Worm (Caenorhabditis elegans): ENCODE measurements around the gene R13A5.10.

The R13A5.10 gene

DNA sequence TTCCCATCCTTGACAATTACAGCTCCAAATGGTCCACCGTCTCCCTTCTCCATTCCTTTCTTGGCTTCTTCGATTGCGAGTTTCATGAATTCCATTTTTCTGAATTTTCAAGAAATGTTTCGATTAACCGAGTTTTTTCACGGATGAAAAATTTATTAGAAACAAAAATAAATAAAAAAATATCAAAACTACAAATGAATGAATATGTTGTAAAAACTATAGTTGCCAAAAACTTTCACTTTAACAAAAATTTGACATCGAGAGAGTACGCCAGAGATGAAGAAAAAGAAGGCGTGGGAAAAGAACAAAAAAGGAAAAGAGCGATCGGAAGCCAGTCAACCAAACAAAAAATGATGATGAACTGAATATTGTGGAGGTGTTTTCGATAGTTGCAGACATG is at the start of gene R13A5.10:
R13A5.10 (minus strand) TSS at position 101 of the 400 bp plus-strand sequence.
- TF ChIP-seq ama-1 (optimal IDR thresholded peaks at IDR 0.05): no peak
- TF ChIP-seq lin-13 (GFP tag; optimal IDR thresholded peaks at IDR 0.05): no peak

DNA sequence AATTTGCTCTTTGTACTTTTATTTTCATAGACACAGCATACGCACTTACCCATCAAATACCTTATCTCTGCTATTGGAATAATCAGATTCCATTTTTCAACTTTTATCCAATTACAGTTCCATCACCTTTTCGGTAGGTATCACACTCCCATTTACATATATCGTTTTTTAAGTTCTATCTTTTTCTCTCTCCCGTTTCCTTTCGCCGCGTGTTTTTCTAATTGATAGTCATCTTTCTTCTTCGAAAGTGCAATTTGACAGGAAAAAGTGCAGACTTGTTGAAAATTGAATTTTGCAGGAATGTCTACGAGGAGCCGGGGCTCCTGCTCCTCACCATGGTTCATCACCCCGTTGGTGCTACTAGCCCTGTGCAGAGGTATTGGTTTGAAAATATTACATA is 42.3 kb upstream of the R13A5.10 start, which contains the start of gene fbn-1:
fbn-1 (plus strand) TSS at position 301 of the 400 bp plus-strand sequence.
- TF ChIP-seq lsy-2 (tag; optimal IDR thresholded peaks at IDR 0.05) (no peak), egl-27 (tag; optimal IDR thresholded peaks at IDR 0.05) (no peak), ama-1 (optimal IDR thresholded peaks at IDR 0.05) (no peak), fos-1 (tag; optimal IDR thresholded peaks at IDR 0.05) (no peak), unc-55 (GFP tag; optimal IDR thresholded peaks at IDR 0.05) (no peak), lin-39 (tag; optimal IDR thresholded peaks at IDR 0.05) (no peak), unc-62 (GFP tag; optimal IDR thresholded peaks at IDR 0.05) (no peak)

DNA sequence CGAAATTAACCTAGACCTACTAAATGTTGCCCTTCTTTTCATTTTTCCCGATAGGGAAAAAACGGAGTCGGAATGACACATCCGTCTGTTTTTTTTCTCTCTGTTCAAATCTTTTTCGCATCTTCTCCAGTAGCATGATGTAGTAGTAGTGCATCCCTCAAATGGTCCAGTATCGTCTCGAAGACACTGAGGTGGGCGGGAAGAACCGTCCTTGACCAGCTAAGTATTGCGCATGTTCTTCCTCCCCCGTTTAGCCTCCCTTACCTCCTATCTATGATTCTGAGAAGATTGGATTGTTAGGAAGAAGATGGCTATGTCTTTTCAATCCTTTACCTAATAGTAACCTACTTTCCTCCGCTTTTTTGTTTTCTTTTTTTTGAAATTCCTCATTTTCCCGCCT is 40.1 kb upstream of the R13A5.10 start:
- TF ChIP-seq nhr-25 (tag; optimal IDR thresholded peaks at IDR 0.05) (no peak), lin-13 (GFP tag; optimal IDR thresholded peaks at IDR 0.05) (no peak), Y55F3AM.14 (GFP tag; optimal IDR thresholded peaks at IDR 0.05) (no peak), elt-1 (tag; optimal IDR thresholded peaks at IDR 0.05) (no peak), unc-39 (tag; optimal IDR thresholded peaks at IDR 0.05) (no peak), ztf-4 (tag; optimal IDR thresholded peaks at IDR 0.05) (no peak), sma-9 (GFP tag; optimal IDR thresholded peaks at IDR 0.05) (peak; percentile 47), sma-9 (tag; optimal IDR thresholded peaks at IDR 0.05) (no peak), fos-1 (tag; optimal IDR thresholded peaks at IDR 0.05) (peak; percentile 41), lin-39 (tag; optimal IDR thresholded peaks at IDR 0.05) (no peak), sma-3 (GFP tag; optimal IDR thresholded peaks at IDR 0.05) (peak; percentile 20), mab-5 (tag; optimal IDR thresholded peaks at IDR 0.05) (no peak)

DNA sequence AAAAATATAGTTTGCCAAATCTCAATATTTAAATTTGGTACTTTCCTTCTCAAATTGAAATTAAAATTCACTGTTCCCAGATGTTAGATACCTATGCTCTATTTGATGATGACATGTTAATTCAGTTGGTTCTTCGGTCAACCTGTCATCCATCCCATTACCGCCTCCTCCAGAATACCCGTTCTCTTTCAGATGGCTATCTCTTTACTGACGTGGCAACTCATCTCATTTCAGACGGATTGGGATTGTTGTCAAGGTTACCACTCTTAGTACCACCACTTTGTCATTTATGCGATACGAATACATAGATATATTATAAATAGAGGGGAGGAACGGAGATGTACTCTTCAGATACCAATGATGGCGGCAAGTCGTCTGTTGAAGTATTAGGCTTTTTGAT is 38.6 kb upstream of the R13A5.10 start:
- TF ChIP-seq elt-1 (tag; optimal IDR thresholded peaks at IDR 0.05) (no peak), mbf-1 (tag; optimal IDR thresholded peaks at IDR 0.05) (no peak), unc-62 (GFP tag; optimal IDR thresholded peaks at IDR 0.05) (no peak), sem-4 (tag; optimal IDR thresholded peaks at IDR 0.05) (no peak), ztf-1 (GFP tag; conservative IDR thresholded peaks at IDR 0.05) (no peak), aly-2 (tag; optimal IDR thresholded peaks at IDR 0.05) (no peak), nhr-21 (tag; optimal IDR thresholded peaks at IDR 0.05) (no peak), ceh-16 (tag; optimal IDR thresholded peaks at IDR 0.05) (no peak), gmeb-1 (tag; optimal IDR thresholded peaks at IDR 0.05) (no peak), dmd-4 (tag; optimal IDR thresholded peaks at IDR 0.05) (no peak), unc-55 (GFP tag; optimal IDR thresholded peaks at IDR 0.05) (no peak), peb-1 (tag; optimal IDR thresholded peaks at IDR 0.05) (no peak), ztf-4 (tag; optimal IDR thresholded peaks at IDR 0.05) (no peak), blmp-1 (tag; optimal IDR thresholded peaks at IDR 0.05; ENCODE audit: insufficient read depth) (no peak), C34F6.9 (tag; optimal IDR thresholded peaks at IDR 0.05) (no peak), nhr-6 (tag; optimal IDR thresholded peaks at IDR 0.05) (no peak)

DNA sequence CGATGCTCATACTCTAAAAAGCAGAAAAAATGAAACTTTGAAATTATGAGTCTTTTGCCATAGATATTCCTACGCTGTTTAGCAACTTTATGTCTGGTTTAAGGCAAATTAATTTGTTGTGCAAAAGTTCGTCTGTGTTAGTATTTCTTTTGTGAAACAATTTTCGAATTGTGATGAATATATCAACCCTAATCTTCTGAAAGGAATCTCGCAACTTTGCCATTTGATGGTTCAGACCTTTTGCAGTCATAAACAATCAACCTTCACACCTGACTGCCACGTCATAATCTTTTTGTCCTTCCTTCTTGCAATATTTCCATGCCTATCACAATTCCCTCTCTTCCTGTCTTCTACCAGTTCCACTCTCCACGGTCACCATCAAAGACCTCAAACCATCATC is 37.1 kb upstream of the R13A5.10 start:
- no peak for TF ChIP-seq crh-2 (tag; optimal IDR thresholded peaks at IDR 0.05)
- TF ChIP-seq alr-1 (tag; optimal IDR thresholded peaks at IDR 0.05): no peak
- no peak for TF ChIP-seq ceh-16 (tag; optimal IDR thresholded peaks at IDR 0.05)
- no peak for TF ChIP-seq Y55F3AM.14 (GFP tag; optimal IDR thresholded peaks at IDR 0.05)

DNA sequence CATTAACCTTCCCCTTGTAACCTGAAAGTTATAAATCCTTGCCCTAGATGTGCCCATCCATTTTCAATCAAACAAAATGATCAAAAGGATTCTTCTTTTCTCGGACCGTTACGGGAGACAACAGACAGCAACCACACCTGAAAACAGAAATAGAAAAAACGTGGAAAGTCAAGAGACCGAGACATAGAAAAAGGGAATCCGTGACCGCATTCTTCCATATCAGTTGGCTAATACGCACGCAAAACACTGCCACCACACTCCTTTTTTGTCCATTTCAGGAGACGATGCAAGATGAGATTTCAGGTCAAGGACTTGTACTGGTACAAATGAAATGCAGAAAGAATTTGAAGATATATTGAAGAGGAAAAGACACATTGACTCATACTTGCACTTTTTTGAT is 35.5 kb upstream of the R13A5.10 start:
- TF ChIP-seq sma-3 (GFP tag; optimal IDR thresholded peaks at IDR 0.05): peak; percentile 26
- TF ChIP-seq fos-1 (tag; optimal IDR thresholded peaks at IDR 0.05): peak; percentile 5
- TF ChIP-seq dmd-4 (tag; optimal IDR thresholded peaks at IDR 0.05): no peak
- no peak for TF ChIP-seq nhr-6 (tag; optimal IDR thresholded peaks at IDR 0.05)
- TF ChIP-seq snpc-4 (tag; optimal IDR thresholded peaks at IDR 0.05): no peak
- TF ChIP-seq R02D3.7 (tag; optimal IDR thresholded peaks at IDR 0.05): no peak
- no peak for TF ChIP-seq lin-13 (GFP tag; optimal IDR thresholded peaks at IDR 0.05)
- no peak for TF ChIP-seq ztf-1 (GFP tag; conservative IDR thresholded peaks at IDR 0.05)
- TF ChIP-seq mdl-1 (tag; optimal IDR thresholded peaks at IDR 0.05): no peak
- no peak for TF ChIP-seq nhr-237 (tag; optimal IDR thresholded peaks at IDR 0.05)
- no peak for TF ChIP-seq C34F6.9 (tag; optimal IDR thresholded peaks at IDR 0.05)
- peak; percentile 8 for TF ChIP-seq egl-27 (tag; optimal IDR thresholded peaks at IDR 0.05)
- TF ChIP-seq elt-3 (tag; optimal IDR thresholded peaks at IDR 0.05): no peak
- TF ChIP-seq nhr-21 (tag; optimal IDR thresholded peaks at IDR 0.05): peak; percentile 13
- TF ChIP-seq aly-2 (tag; optimal IDR thresholded peaks at IDR 0.05): no peak
